Worm (Caenorhabditis elegans) whole organism, L2 larva: ENCODE results near the gene Y39F10A.6.

ENCODE experiments used
- ama-1 ChIP-seq: fragments of 150-350 bp; optimal IDR thresholded peaks from 2 replicates; lab custom pipeline; 2018; ENCODE audit warnings: inconsistent platforms
- ceh-82 ChIP-seq: fragments of 150-350 bp; optimal IDR thresholded peaks from 2 replicates; lab custom pipeline; 2014; ENCODE audit warnings: missing biosample characterization, missing genetic modification characterization
- elt-1 ChIP-seq: fragments of 150-350 bp; optimal IDR thresholded peaks from 2 replicates; lab custom pipeline; 2014; ENCODE audit warnings: missing biosample characterization, missing genetic modification characterization
- lin-13 ChIP-seq: fragments of 150-350 bp; optimal IDR thresholded peaks from 2 replicates; lab custom pipeline; 2014; ENCODE audit warnings: missing biosample characterization, missing genetic modification reagents, missing genetic modification characterization
- lsy-2 ChIP-seq, 2 experiments: fragments of 150-350 bp in 1 of 2; sonication (generic microtip) in 1 of 2; optimal IDR thresholded peaks; 2 replicates each; lab custom pipeline; 2014 to 2017; ENCODE audit warnings: missing biosample characterization in 2 of 2, missing genetic modification characterization in 2 of 2
- mab-5 ChIP-seq: fragments of 150-350 bp; optimal IDR thresholded peaks from 2 replicates; lab custom pipeline; 2014; ENCODE audit warnings: missing biosample characterization, missing genetic modification characterization
- nhr-10 ChIP-seq: sonication (generic microtip); optimal IDR thresholded peaks from 2 replicates; lab custom pipeline; 2017; ENCODE audit warnings: missing biosample characterization, missing genetic modification characterization
- nhr-129 ChIP-seq: fragments of 150-350 bp; optimal IDR thresholded peaks from 2 replicates; lab custom pipeline; 2014; ENCODE audit warnings: missing biosample characterization, missing genetic modification characterization
- nhr-77 ChIP-seq: fragments of 150-350 bp; optimal IDR thresholded peaks from 2 replicates; lab custom pipeline; 2014; ENCODE audit warnings: missing biosample characterization, missing genetic modification characterization
- skn-1 ChIP-seq: sonication (generic microtip); optimal IDR thresholded peaks from 2 replicates; lab custom pipeline; 2017; ENCODE audit warnings: missing biosample characterization, missing genetic modification characterization
- unc-55 ChIP-seq: fragments of 150-350 bp; sonication (generic microtip); optimal IDR thresholded peaks from 3 replicates; lab custom pipeline; 2014; ENCODE audit warnings: missing biosample characterization, missing genetic modification reagents, missing genetic modification characterization
- unc-62 ChIP-seq: fragments of 150-350 bp; optimal IDR thresholded peaks from 2 replicates; lab custom pipeline; 2014; ENCODE audit warnings: missing biosample characterization, missing genetic modification reagents, missing genetic modification characterization
- ztf-11 ChIP-seq: sonication (generic microtip); optimal IDR thresholded peaks from 2 replicates; lab custom pipeline; 2017; ENCODE audit warnings: missing biosample characterization, missing genetic modification characterization

- TF ChIP-seq elt-1 = no peak
- no peak for TF ChIP-seq nhr-10 (tag; lab: Kevin White, UChicago)
- no peak for TF ChIP-seq ceh-82 (tag; lab: Kevin White, UChicago)
- no peak for TF ChIP-seq unc-62 (GFP tag; lab: Kevin White, UChicago)
- TF ChIP-seq nhr-77 = no peak
- TF ChIP-seq lin-13 (GFP tag; lab: Kevin White, UChicago) = no peak
- no peak for TF ChIP-seq skn-1 (tag; lab: Kevin White, UChicago)
- no peak for TF ChIP-seq lsy-2 (tag; optimal IDR thresholded peaks at IDR 0.05; lab: Kevin White, UChicago)
- TF ChIP-seq unc-55 (GFP tag; lab: Kevin White, UChicago) = no peak
- no peak for TF ChIP-seq ama-1 (lab: Kevin White, UChicago)
- no peak for TF ChIP-seq mab-5
- no peak for TF ChIP-seq nhr-129 (tag; lab: Kevin White, UChicago)
- no peak for TF ChIP-seq ztf-11 (tag; lab: Kevin White, UChicago)
Observed at ce11 chrII:823529-823928, 40.1 kb upstream of the Y39F10A.6 start, which contains the start of gene F46F5.10.
